Fruit fly (Drosophila melanogaster) whole organism, pupa: ENCODE measurements around the gene CG4970.

ENCODE experiments used
- CG10348 ChIP-seq: fragments of 200-800 bp; sonication (Bioruptor generic); IDR thresholded peaks from 2 replicates; pipeline ENCODE4 v1.3.6; 2022; ENCODE audit warnings: missing biosample characterization, missing genetic modification characterization
- CG12605 ChIP-seq: fragments of 200-800 bp; sonication (Bioruptor generic); IDR thresholded peaks from 2 replicates; pipeline ENCODE4 v1.3.6; 2022; ENCODE audit warnings: missing biosample characterization, missing genetic modification characterization
- CG13204 ChIP-seq: fragments of 200-800 bp; sonication (Bioruptor generic); optimal IDR thresholded peaks from 2 replicates; lab custom pipeline; 2018; ENCODE audit warnings: missing biosample characterization, mild to moderate bottlenecking, missing genetic modification characterization, moderate library complexity
- CG14655 ChIP-seq: fragments of 200-800 bp; sonication (Bioruptor generic); optimal IDR thresholded peaks from 3 replicates; lab custom pipeline; 2017; ENCODE audit warnings: mild to moderate bottlenecking, missing biosample characterization, missing genetic modification reagents, missing genetic modification characterization
- CG15710 ChIP-seq: fragments of 200-800 bp; sonication (Bioruptor generic); optimal IDR thresholded peaks from 2 replicates; lab custom pipeline; 2018; ENCODE audit warnings: missing biosample characterization, mild to moderate bottlenecking, missing genetic modification characterization, moderate library complexity
- CG17806 ChIP-seq: fragments of 200-800 bp; sonication (Bioruptor generic); optimal IDR thresholded peaks from 2 replicates; lab custom pipeline; 2018; ENCODE audit warnings: missing biosample characterization, mild to moderate bottlenecking, missing genetic modification characterization, moderate library complexity
- CG32121 ChIP-seq: fragments of 200-800 bp; sonication (Bioruptor generic); IDR thresholded peaks from 2 replicates; pipeline ENCODE4 v1.3.6; 2022; ENCODE audit warnings: missing biosample characterization, missing genetic modification characterization
- CG34367 ChIP-seq: fragments of 200-800 bp; sonication (Bioruptor generic); optimal IDR thresholded peaks from 2 replicates; lab custom pipeline; 2018; ENCODE audit warnings: missing biosample characterization, mild to moderate bottlenecking, missing genetic modification characterization
- CG4496 ChIP-seq: fragments of 200-800 bp; sonication (Bioruptor generic); IDR thresholded peaks from 3 replicates; pipeline ENCODE4 v1.3.6; 2022; ENCODE audit warnings: missing biosample characterization, missing genetic modification characterization
- CG8159 ChIP-seq: fragments of 200-800 bp; sonication (Bioruptor generic); optimal IDR thresholded peaks from 3 replicates; lab custom pipeline; 2018; ENCODE audit warnings: missing biosample characterization, mild to moderate bottlenecking, missing genetic modification characterization, moderate library complexity
- CG8301 ChIP-seq: fragments of 200-800 bp; sonication (Bioruptor generic); optimal IDR thresholded peaks from 2 replicates; lab custom pipeline; 2018; ENCODE audit warnings: missing biosample characterization, mild to moderate bottlenecking, missing genetic modification characterization
- CG9948 ChIP-seq: fragments of 200-800 bp; sonication (Bioruptor generic); optimal IDR thresholded peaks from 2 replicates; lab custom pipeline; 2018; ENCODE audit warnings: missing biosample characterization, mild to moderate bottlenecking, missing genetic modification characterization, moderate library complexity
- D1 ChIP-seq: fragments of 200-800 bp; sonication (Bioruptor generic); optimal IDR thresholded peaks from 2 replicates; lab custom pipeline; 2018; ENCODE audit warnings: missing biosample characterization, mild to moderate bottlenecking, missing genetic modification characterization, moderate library complexity
- EcR ChIP-seq: fragments of 200-800 bp; sonication (Bioruptor generic); optimal IDR thresholded peaks from 3 replicates; lab custom pipeline; 2019; ENCODE audit warnings: missing biosample characterization, missing genetic modification characterization, mild to moderate bottlenecking, moderate library complexity, missing genetic modification reagents
- Ets98B ChIP-seq: fragments of 200-800 bp; sonication (Bioruptor generic); IDR thresholded peaks from 2 replicates; pipeline ENCODE4 v1.3.6; 2022; ENCODE audit warnings: missing biosample characterization, missing genetic modification characterization
- Pif1A ChIP-seq: fragments of 200-800 bp; sonication (Bioruptor generic); optimal IDR thresholded peaks from 3 replicates; lab custom pipeline; 2016; ENCODE audit warnings: missing biosample characterization, missing genetic modification characterization
- Pif1B ChIP-seq: fragments of 200-800 bp; sonication (Bioruptor generic); optimal IDR thresholded peaks from 3 replicates; lab custom pipeline; 2016; ENCODE audit warnings: missing biosample characterization, missing genetic modification characterization
- Snoo ChIP-seq: fragments of 200-800 bp; sonication (Bioruptor generic); optimal IDR thresholded peaks from 3 replicates; lab custom pipeline; 2017; ENCODE audit warnings: missing biosample characterization, mild to moderate bottlenecking, missing genetic modification characterization, inconsistent platforms
- fd96Ca ChIP-seq: fragments of 200-800 bp; sonication (Bioruptor generic); IDR thresholded peaks from 3 replicates; pipeline ENCODE4 v1.3.6; 2022; ENCODE audit warnings: missing biosample characterization, missing genetic modification characterization
- gl ChIP-seq: fragments of 200-800 bp; sonication (Bioruptor generic); optimal IDR thresholded peaks from 2 replicates; lab custom pipeline; 2018; ENCODE audit warnings: missing biosample characterization, mild to moderate bottlenecking, missing genetic modification characterization
- rn ChIP-seq: fragments of 200-800 bp; sonication (Bioruptor generic); IDR thresholded peaks from 2 replicates; pipeline ENCODE4 v1.3.6; 2022; ENCODE audit warnings: missing biosample characterization, missing genetic modification characterization

Gene CG4970

dm6 chr2L:11502698-11503097 lies 14.5 kb upstream of the CG4970 start:
- TF ChIP-seq CG14655 (GFP tag; lab: Kevin White, UChicago) (no peak), rn (GFP tag; lab: Robert Waterston, UW) (no peak), D1 (tag; lab: Kevin White, UChicago) (no peak), CG34367 (tag; lab: Kevin White, UChicago) (no peak), CG8159 (tag; lab: Kevin White, UChicago) (no peak), CG8301 (tag; lab: Kevin White, UChicago) (no peak), Ets98B (GFP tag; lab: Robert Waterston, UW) (no peak), CG9948 (tag; lab: Kevin White, UChicago) (no peak), fd96Ca (no peak), Pif1A (GFP tag; lab: Kevin White, UChicago) (no peak), CG17806 (no peak), CG15710 (tag; lab: Kevin White, UChicago) (no peak), Pif1B (GFP tag; lab: Kevin White, UChicago) (no peak), CG10348 (no peak), gl (tag; lab: Kevin White, UChicago) (no peak), EcR (GFP tag; lab: Kevin White, UChicago) (no peak), CG12605 (GFP tag; lab: Robert Waterston, UW) (no peak), Snoo (tag; lab: Kevin White, UChicago) (no peak), CG32121 (GFP tag; lab: Robert Waterston, UW) (no peak)

DNA sequence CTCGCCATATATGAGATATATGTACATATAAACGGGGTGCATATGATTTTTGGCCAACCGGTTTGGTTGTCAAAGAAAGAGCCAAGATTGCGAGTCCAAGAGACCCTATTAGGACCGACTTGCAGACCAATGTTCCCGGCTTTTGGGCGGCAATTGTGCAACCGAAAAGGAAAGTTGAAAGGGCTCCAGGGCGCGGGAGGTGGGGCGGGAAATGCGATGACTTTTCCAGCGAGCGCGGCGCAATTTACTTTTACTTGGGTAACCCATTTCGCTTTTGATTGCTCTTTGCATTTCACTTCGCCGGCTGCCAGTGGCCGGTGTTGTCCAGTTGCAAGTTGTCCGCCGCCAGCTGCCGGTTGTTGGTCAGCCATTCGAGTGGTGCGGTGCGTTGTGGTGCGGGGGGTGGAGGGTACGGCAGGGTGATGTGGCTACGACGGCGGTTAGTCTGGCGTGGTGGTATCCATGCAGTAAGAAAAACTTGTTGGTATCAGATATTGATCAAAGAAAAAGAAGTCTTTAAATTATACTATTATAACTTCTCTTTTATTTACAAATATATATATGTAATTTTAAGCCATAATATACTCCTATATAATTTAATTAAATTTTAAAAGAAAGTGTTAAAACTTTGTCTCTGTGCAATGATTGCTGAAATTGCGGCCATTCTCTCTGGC lies 12.2 kb upstream of the CG4970 start:
- no peak for TF ChIP-seq CG8301 (tag; lab: Kevin White, UChicago)
- TF ChIP-seq gl (tag; lab: Kevin White, UChicago), result no peak
- TF ChIP-seq fd96Ca, result peak; percentile 61; the same call in 1 of the 3 replicates
- TF ChIP-seq EcR (GFP tag; lab: Kevin White, UChicago), result no peak
- no peak for TF ChIP-seq CG14655 (GFP tag; lab: Kevin White, UChicago)
- no peak for TF ChIP-seq CG10348
- TF ChIP-seq Snoo (tag; lab: Kevin White, UChicago), result no peak
- TF ChIP-seq CG32121 (GFP tag; lab: Robert Waterston, UW), result peak; percentile 81
- no peak for TF ChIP-seq Pif1A (GFP tag; lab: Kevin White, UChicago)
- TF ChIP-seq D1 (tag; lab: Kevin White, UChicago), result no peak
- no peak for TF ChIP-seq rn (GFP tag; lab: Robert Waterston, UW)
- no peak for TF ChIP-seq CG13204 (GFP tag; lab: Kevin White, UChicago)
- TF ChIP-seq Pif1B (GFP tag; lab: Kevin White, UChicago), result no peak
- TF ChIP-seq CG9948 (tag; lab: Kevin White, UChicago), result no peak
- no peak for TF ChIP-seq CG8159 (tag; lab: Kevin White, UChicago)
- TF ChIP-seq CG12605 (GFP tag; lab: Robert Waterston, UW), result no peak
- TF ChIP-seq CG17806, result no peak
- TF ChIP-seq Ets98B (GFP tag; lab: Robert Waterston, UW), result peak; percentile 80
- TF ChIP-seq CG15710 (tag; lab: Kevin White, UChicago), result no peak
- no peak for TF ChIP-seq CG34367 (tag; lab: Kevin White, UChicago)
- peak; percentile 60; the same call in 2 of the 3 replicates for TF ChIP-seq CG4496 (GFP tag; lab: Robert Waterston, UW)
- TF ChIP-seq, all 21 proteins: peak for 4

DNA sequence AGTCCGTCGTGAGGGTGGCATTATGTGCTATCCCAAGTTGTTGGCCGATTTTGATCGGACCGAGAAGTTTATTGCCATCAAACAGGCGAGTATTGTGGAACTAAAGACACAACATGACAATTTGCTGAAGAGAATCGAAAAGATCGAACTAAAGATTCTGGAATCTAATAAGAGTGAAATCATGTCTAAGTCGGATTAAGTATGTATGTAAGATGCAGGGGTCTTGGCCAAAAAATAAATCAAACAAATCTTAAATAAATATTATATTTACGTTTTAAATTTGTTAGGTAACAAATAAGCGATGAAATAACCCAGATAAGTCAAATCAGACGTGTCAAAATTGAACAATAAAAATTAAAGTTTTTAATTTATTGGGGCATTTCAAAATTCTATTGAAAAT lies 2.3 kb downstream of the CG4970 start, which contains the start of gene CG14929:
TSS of gene CG14929 (plus strand) at position 301 of the 400 bp plus-strand sequence.
- no peak for TF ChIP-seq Pif1A (GFP tag; lab: Kevin White, UChicago)

DNA sequence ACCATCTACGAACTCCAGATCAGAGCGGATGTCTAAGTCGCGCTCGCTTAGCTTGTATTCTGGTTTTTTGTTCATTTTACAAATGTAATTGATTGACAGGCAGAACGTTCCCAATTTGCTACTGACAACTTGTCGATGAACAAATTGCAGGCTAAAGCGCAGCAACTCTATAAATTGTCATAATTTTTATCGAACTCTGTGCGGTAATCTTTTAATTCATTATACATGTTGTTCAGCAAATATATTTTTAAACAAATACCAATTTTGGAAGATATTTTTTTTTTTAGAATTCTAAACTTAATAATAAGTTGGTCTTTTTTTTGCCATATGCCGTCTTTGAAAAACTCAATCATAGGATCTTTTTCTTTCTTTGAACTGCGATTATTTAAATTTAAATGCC lies 4.0 kb downstream of the CG4970 start, which contains the start of gene CG14930:
TSS of gene CG14930 (minus strand) at position 101 of the 400 bp plus-strand sequence.
- TF ChIP-seq CG8159 (tag; lab: Kevin White, UChicago) (no peak), CG12605 (GFP tag; lab: Robert Waterston, UW) (no peak), rn (GFP tag; lab: Robert Waterston, UW) (no peak), CG9948 (tag; lab: Kevin White, UChicago) (no peak), EcR (GFP tag; lab: Kevin White, UChicago) (no peak), CG8301 (tag; lab: Kevin White, UChicago) (no peak), CG17806 (no peak), CG34367 (tag; lab: Kevin White, UChicago) (no peak), CG15710 (tag; lab: Kevin White, UChicago) (no peak), D1 (tag; lab: Kevin White, UChicago) (no peak), Snoo (tag; lab: Kevin White, UChicago) (no peak), CG32121 (GFP tag; lab: Robert Waterston, UW) (no peak), fd96Ca (no peak)

dm6 chr2L:11522676-11523075 lies 5.5 kb downstream of the CG4970 start, which contains the start of gene CG43153:
TSS of gene CG43153 (minus strand) at chr2L:11522776.
- TF ChIP-seq Snoo (tag; lab: Kevin White, UChicago), result no peak
- TF ChIP-seq CG14655 (GFP tag; lab: Kevin White, UChicago), result no peak
- TF ChIP-seq CG32121 (GFP tag; lab: Robert Waterston, UW), result no peak
- no peak for TF ChIP-seq EcR (GFP tag; lab: Kevin White, UChicago)
- no peak for TF ChIP-seq CG8301 (tag; lab: Kevin White, UChicago)
- no peak for TF ChIP-seq fd96Ca
- no peak for TF ChIP-seq rn (GFP tag; lab: Robert Waterston, UW)
